Fruit fly (Drosophila melanogaster) whole organism, embryonic: Measurements from ENCODE around the gene Agxt.
A peak's percentile ranks its signal among the peaks of the same experiment; 100 is the strongest.

ENCODE experiments used
- ATbp ChIP-seq: fragments of 200-800 bp; sonication (Bioruptor generic); optimal IDR thresholded peaks from 2 replicates; lab custom pipeline; 2017; ENCODE audit warnings: missing biosample characterization, mild to moderate bottlenecking, missing genetic modification characterization, missing genetic modification reagents
- Ada2b ChIP-seq: fragments of 200-800 bp; sonication (Bioruptor generic); IDR thresholded peaks from 2 replicates; pipeline ENCODE4 v1.3.6; 2022; ENCODE audit warnings: missing biosample characterization, missing genetic modification characterization
- CG10209 ChIP-seq: fragments of 200-800 bp; sonication (Bioruptor generic); optimal IDR thresholded peaks from 3 replicates; lab custom pipeline; 2017; ENCODE audit warnings: missing biosample characterization, mild to moderate bottlenecking, missing genetic modification characterization, missing genetic modification reagents
- CG10274 ChIP-seq: fragments of 200-800 bp; sonication (Bioruptor generic); optimal IDR thresholded peaks from 3 replicates; lab custom pipeline; 2017; ENCODE audit warnings: missing biosample characterization, mild to moderate bottlenecking, missing genetic modification characterization
- CG10366 ChIP-seq: fragments of 200-800 bp; sonication (Bioruptor generic); IDR thresholded peaks from 2 replicates; pipeline ENCODE4 v1.3.6; 2022; ENCODE audit warnings: missing biosample characterization, missing genetic modification characterization
- CG10543 ChIP-seq: fragments of 200-800 bp; sonication (Bioruptor generic); optimal IDR thresholded peaks from 3 replicates; lab custom pipeline; 2017; ENCODE audit warnings: missing biosample characterization, mild to moderate bottlenecking, missing genetic modification characterization, moderate library complexity
- CG10565 ChIP-seq: fragments of 200-800 bp; sonication (Bioruptor generic); optimal IDR thresholded peaks from 3 replicates; lab custom pipeline; 2016; ENCODE audit warnings: missing biosample characterization, mild to moderate bottlenecking, missing genetic modification characterization
- CG11456 ChIP-seq: fragments of 200-800 bp; sonication (Bioruptor generic); IDR thresholded peaks from 3 replicates; pipeline ENCODE4 v1.3.6; 2022; ENCODE audit warnings: missing biosample characterization, missing genetic modification characterization
- CG11695 ChIP-seq: fragments of 200-800 bp; sonication (Bioruptor generic); IDR thresholded peaks from 3 replicates; pipeline ENCODE4 v1.3.6; 2022; ENCODE audit warnings: missing biosample characterization, missing genetic modification characterization
- CG11723 ChIP-seq: fragments of 200-800 bp; sonication (Bioruptor generic); optimal IDR thresholded peaks from 2 replicates; lab custom pipeline; 2017; ENCODE audit warnings: missing biosample characterization, mild to moderate bottlenecking, missing genetic modification characterization
- CG13894 ChIP-seq: fragments of 200-800 bp; sonication (Bioruptor generic); optimal IDR thresholded peaks from 3 replicates; lab custom pipeline; 2018; ENCODE audit warnings: missing biosample characterization, mild to moderate bottlenecking, missing genetic modification characterization, moderate library complexity
- CG14710 ChIP-seq: fragments of 200-800 bp; sonication (Bioruptor generic); optimal IDR thresholded peaks from 3 replicates; lab custom pipeline; 2019; ENCODE audit warnings: missing biosample characterization, mild to moderate bottlenecking, missing genetic modification characterization, moderate library complexity
- CG1792 ChIP-seq: fragments of 200-800 bp; sonication (Bioruptor generic); optimal IDR thresholded peaks from 2 replicates; lab custom pipeline; 2016; ENCODE audit warnings: missing biosample characterization, missing genetic modification characterization
- CG18262 ChIP-seq: fragments of 200-800 bp; optimal IDR thresholded peaks from 3 replicates; lab custom pipeline; 2019; ENCODE audit warnings: missing biosample characterization, mild to moderate bottlenecking, missing genetic modification characterization, moderate library complexity
- CG33213 ChIP-seq: fragments of 200-800 bp; sonication (Bioruptor generic); optimal IDR thresholded peaks from 3 replicates; lab custom pipeline; 2016; ENCODE audit warnings: missing biosample characterization, missing genetic modification characterization
- CG34224 ChIP-seq: fragments of 200-800 bp; sonication (Bioruptor generic); IDR thresholded peaks from 3 replicates; pipeline ENCODE4 v1.3.6; 2022; ENCODE audit warnings: missing biosample characterization, missing genetic modification characterization; ENCODE audit not compliant: partially characterized antibody
- CG34376 ChIP-seq: fragments of 200-800 bp; sonication (Bioruptor generic); optimal IDR thresholded peaks from 2 replicates; lab custom pipeline; 2018; ENCODE audit warnings: missing biosample characterization, mild to moderate bottlenecking, missing genetic modification characterization
- CG6654 ChIP-seq: fragments of 200-800 bp; sonication (Bioruptor generic); optimal IDR thresholded peaks from 2 replicates; lab custom pipeline; 2017; ENCODE audit warnings: missing biosample characterization, mild to moderate bottlenecking, missing genetic modification characterization
- CG7271 ChIP-seq: fragments of 200-800 bp; sonication (Bioruptor generic); optimal IDR thresholded peaks from 2 replicates; lab custom pipeline; 2018; ENCODE audit warnings: missing biosample characterization, mild to moderate bottlenecking, missing genetic modification characterization, moderate library complexity
- CG8924 ChIP-seq: fragments of 200-800 bp; optimal IDR thresholded peaks from 3 replicates; lab custom pipeline; 2019; ENCODE audit warnings: missing biosample characterization, mild to moderate bottlenecking, missing genetic modification characterization, moderate library complexity
- Dll ChIP-seq: fragments of 200-800 bp; sonication (Bioruptor generic); IDR thresholded peaks from 4 replicates; pipeline ENCODE4 v1.3.6; 2022; ENCODE audit warnings: missing biosample characterization, missing genetic modification characterization; ENCODE audit not compliant: partially characterized antibody
- H15 ChIP-seq: fragments of 200-800 bp; sonication (Bioruptor generic); IDR thresholded peaks from 3 replicates; pipeline ENCODE4 v1.3.6; 2022; ENCODE audit warnings: missing biosample characterization, missing genetic modification characterization
- HHEX ChIP-seq: fragments of 200-800 bp; sonication (Bioruptor generic); optimal IDR thresholded peaks from 3 replicates; lab custom pipeline; 2017; ENCODE audit warnings: missing biosample characterization, mild to moderate bottlenecking, missing genetic modification characterization, missing genetic modification reagents
- Hsf ChIP-seq: fragments of 200-800 bp; sonication (Bioruptor generic); optimal IDR thresholded peaks from 3 replicates; lab custom pipeline; 2016; ENCODE audit warnings: missing biosample characterization, missing genetic modification characterization
- Kr ChIP-seq: fragments of 200-800 bp; sonication (Bioruptor generic); optimal IDR thresholded peaks from 2 replicates; lab custom pipeline; 2017; ENCODE audit warnings: missing biosample characterization, mild to moderate bottlenecking, missing genetic modification characterization
- Nf-YA ChIP-seq: fragments of 200-800 bp; sonication (Bioruptor generic); IDR thresholded peaks from 2 replicates; pipeline ENCODE4 v1.3.6; 2022; ENCODE audit warnings: missing biosample characterization, missing genetic modification characterization
- Oaz ChIP-seq: fragments of 200-800 bp; sonication (Bioruptor generic); IDR thresholded peaks from 2 replicates; pipeline ENCODE4 v1.3.6; 2022; ENCODE audit warnings: missing biosample characterization, missing genetic modification characterization
- Pdp1 ChIP-seq, 2 experiments: fragments of 200-800 bp; sonication (Bioruptor generic); optimal IDR thresholded peaks; 3 replicates each; lab custom pipeline; 2016; ENCODE audit warnings: missing biosample characterization in 2 of 2, missing genetic modification characterization in 2 of 2, mild to moderate bottlenecking in 1 of 2, moderate library complexity in 1 of 2
- Sin3A ChIP-seq: fragments of >200 bp; optimal IDR thresholded peaks from 2 replicates; lab custom pipeline; 2018
- Ssrp ChIP-seq: fragments of 200-800 bp; sonication (Bioruptor generic); optimal IDR thresholded peaks from 2 replicates; lab custom pipeline; 2018; ENCODE audit warnings: missing biosample characterization, mild to moderate bottlenecking, missing genetic modification characterization, moderate library complexity
- abd-A ChIP-seq: fragments of 200-800 bp; sonication (Bioruptor generic); optimal IDR thresholded peaks from 3 replicates; lab custom pipeline; 2019; ENCODE audit warnings: missing biosample characterization, mild to moderate bottlenecking, missing genetic modification characterization, moderate library complexity
- al ChIP-seq: fragments of 200-800 bp; sonication (Bioruptor generic); IDR thresholded peaks from 2 replicates; pipeline ENCODE4 v1.3.6; 2022; ENCODE audit warnings: missing biosample characterization, missing genetic modification characterization
- aop ChIP-seq: fragments of 200-800 bp; sonication (Bioruptor generic); IDR thresholded peaks from 2 replicates; pipeline ENCODE4 v1.3.6; 2022; ENCODE audit warnings: missing biosample characterization, missing genetic modification characterization
- ap ChIP-seq: fragments of 200-800 bp; sonication (Bioruptor generic); IDR thresholded peaks from 2 replicates; pipeline ENCODE4 v1.3.6; 2022; ENCODE audit warnings: missing biosample characterization, missing genetic modification characterization
- ash1 ChIP-seq: fragments of 200-800 bp; sonication (Bioruptor generic); optimal IDR thresholded peaks from 2 replicates; lab custom pipeline; 2018; ENCODE audit warnings: missing biosample characterization, mild to moderate bottlenecking, missing genetic modification characterization
- bab2 ChIP-seq: fragments of 200-800 bp; sonication (Bioruptor generic); optimal IDR thresholded peaks from 2 replicates; lab custom pipeline; 2016; ENCODE audit warnings: missing biosample characterization, missing genetic modification characterization
- crol ChIP-seq: fragments of 200-800 bp; sonication (Bioruptor generic); IDR thresholded peaks from 2 replicates; pipeline ENCODE4 v1.3.6; 2022; ENCODE audit warnings: missing biosample characterization, missing genetic modification characterization
- dimm ChIP-seq: fragments of 200-800 bp; sonication (Bioruptor generic); IDR thresholded peaks from 2 replicates; pipeline ENCODE4 v1.3.6; 2022; ENCODE audit warnings: missing biosample characterization, missing genetic modification characterization
- esg ChIP-seq: fragments of 200-800 bp; sonication (Bioruptor generic); conservative IDR thresholded peaks from 2 replicates; pipeline ENCODE4 v1.3.6; 2022; ENCODE audit warnings: missing biosample characterization, missing genetic modification characterization
- fu2 ChIP-seq: fragments of 200-800 bp; sonication (Bioruptor generic); optimal IDR thresholded peaks from 2 replicates; lab custom pipeline; 2016; ENCODE audit warnings: missing biosample characterization, missing genetic modification characterization
- gro ChIP-seq: fragments of 200-800 bp; sonication (Bioruptor generic); optimal IDR thresholded peaks from 2 replicates; lab custom pipeline; 2016; ENCODE audit warnings: missing biosample characterization, missing genetic modification characterization
- otp ChIP-seq: fragments of 200-800 bp; sonication (Bioruptor generic); IDR thresholded peaks from 3 replicates; pipeline ENCODE4, ENCODE4 v1.3.6; 2022; ENCODE audit warnings: missing biosample characterization, missing genetic modification characterization
- pb ChIP-seq: fragments of 200-800 bp; sonication (Bioruptor generic); optimal IDR thresholded peaks from 3 replicates; lab custom pipeline; 2016; ENCODE audit warnings: missing biosample characterization, missing genetic modification characterization
- pho ChIP-seq: fragments of 200-800 bp; sonication (Bioruptor generic); optimal IDR thresholded peaks from 2 replicates; lab custom pipeline; 2016; ENCODE audit warnings: missing biosample characterization, missing genetic modification characterization
- ro ChIP-seq: fragments of 200-800 bp; sonication (Bioruptor generic); IDR thresholded peaks from 2 replicates; pipeline ENCODE4 v1.3.6; 2022; ENCODE audit warnings: missing biosample characterization, missing genetic modification characterization
- sim ChIP-seq: fragments of 200-800 bp; sonication (Bioruptor generic); IDR thresholded peaks from 2 replicates; pipeline ENCODE4 v1.3.6; 2022; ENCODE audit warnings: missing biosample characterization, missing genetic modification characterization
- stc ChIP-seq: fragments of 200-800 bp; sonication (Bioruptor generic); IDR thresholded peaks from 2 replicates; pipeline ENCODE4 v1.3.6; 2022; ENCODE audit warnings: missing biosample characterization, missing genetic modification characterization
- toy ChIP-seq: fragments of 200-800 bp; sonication (Bioruptor generic); IDR thresholded peaks from 2 replicates; pipeline ENCODE4 v1.3.6; 2022; ENCODE audit warnings: missing biosample characterization, missing genetic modification characterization
- usp ChIP-seq: fragments of >200 bp; optimal IDR thresholded peaks from 2 replicates; lab custom pipeline; 2017; ENCODE audit warnings: missing biosample characterization, missing genetic modification characterization
- wek ChIP-seq: fragments of 200-800 bp; sonication (Bioruptor generic); optimal IDR thresholded peaks from 3 replicates; lab custom pipeline; 2018; ENCODE audit warnings: missing biosample characterization, mild to moderate bottlenecking, missing genetic modification characterization, moderate library complexity
- wor ChIP-seq: fragments of 200-800 bp; sonication (Bioruptor generic); IDR thresholded peaks from 2 replicates; pipeline ENCODE4 v1.3.6; 2022; ENCODE audit warnings: missing biosample characterization, missing genetic modification characterization
- yki ChIP-seq: fragments of >200 bp; optimal IDR thresholded peaks from 3 replicates; lab custom pipeline; 2018

Agxt gene

DNA sequence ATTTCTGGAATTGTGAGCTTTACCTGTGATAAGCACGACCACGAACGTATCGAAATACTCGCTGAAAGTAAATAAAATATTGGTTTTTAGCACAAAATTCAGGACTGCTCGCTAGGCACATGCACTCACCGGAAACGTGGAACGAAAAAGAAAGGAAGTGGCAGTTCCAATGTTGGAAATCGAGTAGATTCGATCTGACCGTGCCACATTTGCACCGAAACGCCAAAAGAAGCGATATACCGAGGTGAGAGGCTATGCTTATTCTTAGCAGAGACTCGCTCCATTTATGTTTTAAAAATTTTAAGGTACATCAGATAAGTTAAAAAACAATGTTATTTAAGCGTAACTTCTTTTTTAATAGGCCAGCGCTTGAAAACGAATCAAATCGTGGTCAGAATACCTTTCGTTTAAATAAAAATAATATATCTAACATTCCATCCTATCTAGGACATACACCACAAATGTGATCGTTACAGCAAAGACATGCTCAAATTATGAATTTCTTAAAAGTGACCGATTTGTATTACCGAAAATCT, 4.4 kb downstream of the Agxt start, which contains the start of gene RpL7A (continued):
- TF ChIP-seq CG33213 (GFP tag; lab: Kevin White, UChicago) (peak; percentile 62), CG10543 (peak; percentile 71), gro (GFP tag; lab: Kevin White, UChicago) (no peak), otp (GFP tag; lab: Robert Waterston, UW) (peak; percentile 73), pho (GFP tag; lab: Kevin White, UChicago) (peak; percentile 14), esg (GFP tag; lab: Robert Waterston, UW) (no peak), CG11723 (GFP tag; lab: Kevin White, UChicago) (peak; percentile 60), crol (GFP tag; lab: Robert Waterston, UW) (no peak), Hsf (GFP tag; lab: Kevin White, UChicago) (peak; percentile 45), al (GFP tag; lab: Robert Waterston, UW) (no peak), fu2 (peak; percentile 36), CG1792 (GFP tag; lab: Kevin White, UChicago) (peak; percentile 15), Kr (no peak), CG7271 (tag; lab: Kevin White, UChicago) (peak; percentile 89), CG10274 (GFP tag; lab: Kevin White, UChicago) (peak; percentile 52), Oaz (GFP tag; lab: Robert Waterston, UW) (no peak), CG8924 (tag; lab: Kevin White, UChicago) (no peak), CG14710 (tag; lab: Kevin White, UChicago) (peak; percentile 88), CG34376 (peak; percentile 87), CG34224 (GFP tag; lab: Robert Waterston, UW) (no peak), dimm (GFP tag; lab: Robert Waterston, UW) (no peak), wor (GFP tag; lab: Robert Waterston, UW) (no peak), CG11695 (GFP tag; lab: Robert Waterston, UW) (no peak), CG11456 (GFP tag; lab: Robert Waterston, UW) (peak; percentile 78; the same call in 2 of the 3 replicates), usp (GFP tag; lab: Kevin White, UChicago) (no peak), yki (lab: Kevin White, UChicago) (no peak), toy (GFP tag; lab: Robert Waterston, UW) (no peak), wek (GFP tag; lab: Kevin White, UChicago) (peak; percentile 83), aop (GFP tag; lab: Robert Waterston, UW) (no peak), Pdp1 (GFP tag; optimal IDR thresholded peaks at IDR 0.05; lab: Kevin White, UChicago) (peak; percentile 7 to 28), Sin3A (lab: Kevin White, UChicago) (no peak), CG10209 (GFP tag; lab: Kevin White, UChicago) (peak; percentile 35), ash1 (peak; percentile 29), Ada2b (GFP tag; lab: Robert Waterston, UW) (no peak), ATbp (GFP tag; lab: Kevin White, UChicago) (peak; percentile 67), ro (GFP tag; lab: Robert Waterston, UW) (no peak), CG10366 (GFP tag; lab: Robert Waterston, UW) (peak; percentile 39; the same call in 1 of the 2 replicates), Dll (no peak), CG6654 (peak; percentile 21), H15 (GFP tag; lab: Robert Waterston, UW) (peak; percentile 67; the same call in 2 of the 3 replicates), HHEX (GFP tag; lab: Kevin White, UChicago) (peak; percentile 77), Nf-YA (peak; percentile 49; the same call in 1 of the 2 replicates), stc (GFP tag; lab: Robert Waterston, UW) (peak; percentile 42), ap (GFP tag; lab: Robert Waterston, UW) (peak; percentile 38; the same call in 1 of the 2 replicates), pb (GFP tag; lab: Kevin White, UChicago) (peak; percentile 41), abd-A (no peak), sim (GFP tag; lab: Robert Waterston, UW) (peak; percentile 50; the same call in 1 of the 2 replicates), CG13894 (tag; lab: Kevin White, UChicago) (peak; percentile 35), CG18262 (peak; percentile 25), bab2 (GFP tag; lab: Kevin White, UChicago) (no peak), Ssrp (tag; lab: Kevin White, UChicago) (no peak), CG10565 (GFP tag; lab: Kevin White, UChicago) (no peak)
